Fruit fly (Drosophila melanogaster): ENCODE results near the gene CG2202.

Gene CG2202

dm6 chrX:10841717-10842255, 6.8 kb upstream of the CG2202 start, which contains the start of gene CG15209:
CG15209 (plus strand) TSS chrX:10842205.
- TF ChIP-seq CG7045 (GFP tag; optimal IDR thresholded peaks at IDR 0.05) (no peak), Clk (GFP tag; optimal IDR thresholded peaks at IDR 0.05) (no peak), Crg-1 (GFP tag; optimal IDR thresholded peaks at IDR 0.05) (no peak), CG11617 (GFP tag; optimal IDR thresholded peaks at IDR 0.05) (peak; percentile 37), cnc (optimal IDR thresholded peaks at IDR 0.05) (no peak), CG14711 (tag; optimal IDR thresholded peaks at IDR 0.05) (peak; percentile 25), CG7101 (tag; optimal IDR thresholded peaks at IDR 0.05) (peak; percentile 56), CG12768 (GFP tag; optimal IDR thresholded peaks at IDR 0.05) (no peak), CG1620 (GFP tag; optimal IDR thresholded peaks at IDR 0.05) (peak; percentile 16), pad (GFP tag; optimal IDR thresholded peaks at IDR 0.05) (peak; percentile 21), CG33017 (tag; optimal IDR thresholded peaks at IDR 0.05) (no peak), bab1 (GFP tag; optimal IDR thresholded peaks at IDR 0.05) (no peak), ovo (GFP tag; optimal IDR thresholded peaks at IDR 0.05) (no peak), cic (GFP tag; optimal IDR thresholded peaks at IDR 0.05) (no peak), Mnt (GFP tag; optimal IDR thresholded peaks at IDR 0.05) (peak; percentile 15), tj (GFP tag; optimal IDR thresholded peaks at IDR 0.05) (peak; percentile 21), kay (GFP tag; ENCODE audit: borderline replicate concordance) (no peak), Hr96 (GFP tag; optimal IDR thresholded peaks at IDR 0.05) (peak; percentile 32), toe (GFP tag; optimal IDR thresholded peaks at IDR 0.05) (no peak), CG5204 (GFP tag; optimal IDR thresholded peaks at IDR 0.05) (peak; percentile 50)

- TF ChIP-seq kay (GFP tag; ENCODE audit: borderline replicate concordance) (no peak), Mnt (GFP tag; optimal IDR thresholded peaks at IDR 0.05) (peak; percentile 83)
Measured at dm6 chrX:10844807-10845206, 3.8 kb upstream of the CG2202 start, which contains the start of gene CG32669. CG32669 (minus strand) TSS chrX:10845081.

dm6 chrX:10845256-10845655, 3.3 kb upstream of the CG2202 start:
- TF ChIP-seq CG7045 (GFP tag; optimal IDR thresholded peaks at IDR 0.05) (no peak), CG1620 (GFP tag; optimal IDR thresholded peaks at IDR 0.05) (no peak), CG5204 (GFP tag; optimal IDR thresholded peaks at IDR 0.05) (no peak), ovo (GFP tag; optimal IDR thresholded peaks at IDR 0.05) (no peak), pad (GFP tag; optimal IDR thresholded peaks at IDR 0.05) (peak; percentile 21), CG14711 (tag; optimal IDR thresholded peaks at IDR 0.05) (no peak), cnc (optimal IDR thresholded peaks at IDR 0.05) (no peak), CG12768 (GFP tag; optimal IDR thresholded peaks at IDR 0.05) (no peak), CG33017 (tag; optimal IDR thresholded peaks at IDR 0.05) (peak; percentile 28), Clk (GFP tag; optimal IDR thresholded peaks at IDR 0.05) (no peak), CG11617 (GFP tag; optimal IDR thresholded peaks at IDR 0.05) (no peak), Mnt (GFP tag; optimal IDR thresholded peaks at IDR 0.05) (peak; percentile 49), Crg-1 (GFP tag; optimal IDR thresholded peaks at IDR 0.05) (no peak), CG7101 (tag; optimal IDR thresholded peaks at IDR 0.05) (peak; percentile 42), cic (GFP tag; optimal IDR thresholded peaks at IDR 0.05) (peak; percentile 74)

- no peak for TF ChIP-seq bab1 (GFP tag; optimal IDR thresholded peaks at IDR 0.05)
- TF ChIP-seq CG14711 (tag; optimal IDR thresholded peaks at IDR 0.05), result peak; percentile 12
- TF ChIP-seq CG1620 (GFP tag; optimal IDR thresholded peaks at IDR 0.05), result peak; percentile 45
- no peak for TF ChIP-seq CG7045 (GFP tag; optimal IDR thresholded peaks at IDR 0.05)
- TF ChIP-seq toe (GFP tag; optimal IDR thresholded peaks at IDR 0.05), result peak; percentile 45
- peak; percentile 31 for TF ChIP-seq pad (GFP tag; optimal IDR thresholded peaks at IDR 0.05)
- TF ChIP-seq Crg-1 (GFP tag; optimal IDR thresholded peaks at IDR 0.05), result peak; percentile 60
- no peak for TF ChIP-seq tj (GFP tag; optimal IDR thresholded peaks at IDR 0.05)
- no peak for TF ChIP-seq cic (GFP tag; optimal IDR thresholded peaks at IDR 0.05)
- no peak for TF ChIP-seq Hr96 (GFP tag; optimal IDR thresholded peaks at IDR 0.05)
- peak; percentile 48 for TF ChIP-seq CG7101 (tag; optimal IDR thresholded peaks at IDR 0.05)
- TF ChIP-seq CG11617 (GFP tag; optimal IDR thresholded peaks at IDR 0.05), result peak; percentile 36
- no peak for TF ChIP-seq Clk (GFP tag; optimal IDR thresholded peaks at IDR 0.05)
Measured at dm6 chrX:10846972-10847435, 1.6 kb upstream of the CG2202 start, which contains the start of gene sbr. sbr (minus strand) TSS chrX:10847092.

- TF ChIP-seq CG11617 (GFP tag; optimal IDR thresholded peaks at IDR 0.05) (no peak), CG5204 (GFP tag; optimal IDR thresholded peaks at IDR 0.05) (no peak), ovo (GFP tag; optimal IDR thresholded peaks at IDR 0.05) (no peak), toe (GFP tag; optimal IDR thresholded peaks at IDR 0.05) (no peak), Crg-1 (GFP tag; optimal IDR thresholded peaks at IDR 0.05) (no peak), Hr96 (GFP tag; optimal IDR thresholded peaks at IDR 0.05) (no peak), CG7045 (GFP tag; optimal IDR thresholded peaks at IDR 0.05) (no peak), CG14711 (tag; optimal IDR thresholded peaks at IDR 0.05) (no peak), cnc (optimal IDR thresholded peaks at IDR 0.05) (no peak), CG33017 (tag; optimal IDR thresholded peaks at IDR 0.05) (no peak), Mnt (GFP tag; optimal IDR thresholded peaks at IDR 0.05) (no peak), CG12768 (GFP tag; optimal IDR thresholded peaks at IDR 0.05) (no peak), bab1 (GFP tag; optimal IDR thresholded peaks at IDR 0.05) (no peak), pad (GFP tag; optimal IDR thresholded peaks at IDR 0.05) (no peak), CG1620 (GFP tag; optimal IDR thresholded peaks at IDR 0.05) (no peak), cic (GFP tag; optimal IDR thresholded peaks at IDR 0.05) (no peak), tj (GFP tag; optimal IDR thresholded peaks at IDR 0.05) (no peak), CG7101 (tag; optimal IDR thresholded peaks at IDR 0.05) (no peak), Clk (GFP tag; optimal IDR thresholded peaks at IDR 0.05) (no peak), kay (GFP tag; ENCODE audit: borderline replicate concordance) (no peak)
Measured at dm6 chrX:10847436-10847446, 1.3 kb upstream of the CG2202 start, which contains the start of gene Pgls. Pgls (plus strand) TSS chrX:10847438.

dm6 chrX:10847447-10847846, 1.1 kb upstream of the CG2202 start:
- no peak for TF ChIP-seq cnc (optimal IDR thresholded peaks at IDR 0.05)
- no peak for TF ChIP-seq CG33017 (tag; optimal IDR thresholded peaks at IDR 0.05)
- TF ChIP-seq CG1620 (GFP tag; optimal IDR thresholded peaks at IDR 0.05), result no peak
- TF ChIP-seq CG7101 (tag; optimal IDR thresholded peaks at IDR 0.05), result no peak
- no peak for TF ChIP-seq Mnt (GFP tag; optimal IDR thresholded peaks at IDR 0.05)
- TF ChIP-seq tj (GFP tag; optimal IDR thresholded peaks at IDR 0.05), result no peak
- no peak for TF ChIP-seq Hr96 (GFP tag; optimal IDR thresholded peaks at IDR 0.05)
- no peak for TF ChIP-seq CG11617 (GFP tag; optimal IDR thresholded peaks at IDR 0.05)
- TF ChIP-seq CG7045 (GFP tag; optimal IDR thresholded peaks at IDR 0.05), result no peak
- TF ChIP-seq toe (GFP tag; optimal IDR thresholded peaks at IDR 0.05), result no peak
- no peak for TF ChIP-seq Clk (GFP tag; optimal IDR thresholded peaks at IDR 0.05)
